Worm (Caenorhabditis elegans): ENCODE results near the gene Y54E2A.9.

DNA sequence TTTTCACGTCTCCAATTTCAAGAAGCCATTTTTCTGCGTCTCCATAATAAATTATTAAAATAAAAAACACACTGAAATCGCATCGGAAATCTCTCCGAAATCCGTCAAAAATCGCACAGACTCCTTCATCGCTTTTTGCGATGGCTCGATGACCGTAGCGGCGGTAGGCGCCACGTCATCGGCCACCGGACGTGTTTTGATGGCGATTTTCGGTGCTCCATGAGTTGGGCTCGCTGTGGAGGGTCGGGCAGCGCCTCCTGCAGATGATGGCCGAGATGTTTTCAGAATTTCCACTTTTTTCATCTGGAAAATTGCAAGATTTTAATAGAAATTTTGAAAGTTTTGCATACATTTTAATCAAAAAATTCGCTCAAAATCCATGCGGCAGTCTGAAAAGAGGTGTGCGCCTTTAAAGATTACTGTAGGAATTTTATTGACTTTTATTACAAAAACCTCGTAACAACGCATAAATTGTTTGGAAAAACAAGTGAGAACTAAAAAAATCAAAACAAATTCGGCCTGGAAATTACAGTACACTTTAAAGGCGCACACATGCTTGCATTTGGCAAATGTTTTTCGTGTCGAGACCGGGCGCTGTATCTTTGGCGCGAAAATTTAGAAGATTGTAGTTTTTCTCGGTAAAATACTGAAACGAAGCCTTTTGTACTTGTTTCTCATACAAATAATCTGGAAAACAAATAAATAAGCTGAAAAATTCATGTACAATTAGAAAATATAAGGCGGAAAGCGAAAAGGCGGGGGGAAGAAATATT is 33.4 kb downstream of the Y54E2A.9 start, which contains the start of gene smg-9:
- TF ChIP-seq unc-62 (GFP tag; optimal IDR thresholded peaks at IDR 0.05), result no peak
- TF ChIP-seq nhr-6 (tag; optimal IDR thresholded peaks at IDR 0.05), result no peak
- TF ChIP-seq lin-13 (GFP tag; optimal IDR thresholded peaks at IDR 0.05), result no peak
- TF ChIP-seq zag-1 (tag; optimal IDR thresholded peaks at IDR 0.05), result no peak

Data from whole organism, L2 larva.